Worm (Caenorhabditis elegans): ENCODE results near the gene cdl-1.

DNA sequence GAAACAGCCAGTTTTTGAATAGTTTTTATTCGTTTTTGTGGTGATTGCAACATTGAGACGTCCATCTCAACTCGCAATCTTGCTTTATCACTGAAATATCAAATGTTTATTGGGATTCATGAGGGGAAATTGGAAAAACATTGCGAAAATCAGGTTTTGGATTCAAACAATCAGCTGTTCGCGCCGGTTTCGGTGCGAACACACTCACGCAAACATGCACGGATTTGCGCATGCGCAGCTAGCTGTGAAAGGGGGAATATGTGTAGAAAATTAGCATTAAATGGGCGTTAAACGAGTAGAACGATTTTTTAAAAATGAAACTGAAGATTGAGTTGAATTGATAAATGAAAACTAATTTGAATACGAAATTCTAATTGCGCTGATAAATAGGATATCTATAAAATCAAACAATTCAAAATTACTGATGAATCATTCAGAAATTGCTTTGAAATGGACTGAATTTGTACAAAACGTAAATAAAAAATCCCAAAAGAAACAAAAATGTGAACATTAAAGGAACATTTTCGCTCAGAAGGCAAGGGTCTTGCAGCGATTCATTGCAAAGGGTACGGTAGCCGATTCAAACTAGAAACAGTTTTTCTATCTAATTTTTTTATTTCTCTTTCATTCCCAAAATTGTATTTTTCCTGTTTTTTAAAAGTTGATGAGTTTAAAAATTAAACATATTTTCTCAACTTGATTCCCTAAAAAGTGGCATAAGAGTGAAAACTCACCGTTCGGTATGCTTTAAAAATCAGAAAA is 1.9 kb upstream of the cdl-1 start, which contains the start of gene ect-2:
- no peak for TF ChIP-seq elt-1 (tag; optimal IDR thresholded peaks at IDR 0.05; ENCODE audit: borderline replicate concordance, insufficient read depth)
- TF ChIP-seq mep-1 (tag; optimal IDR thresholded peaks at IDR 0.05), result no peak
